Fruit fly (Drosophila melanogaster) whole organism, pupa: ENCODE results near the gene Saf-B.

Source experiments
- CG10348 ChIP-seq: fragments of 200-800 bp; sonication (Bioruptor generic); IDR thresholded peaks from 2 replicates; pipeline ENCODE4 v1.3.6; 2022; ENCODE audit warnings: missing biosample characterization, missing genetic modification characterization
- CG12605 ChIP-seq: fragments of 200-800 bp; sonication (Bioruptor generic); IDR thresholded peaks from 2 replicates; pipeline ENCODE4 v1.3.6; 2022; ENCODE audit warnings: missing biosample characterization, missing genetic modification characterization
- CG13204 ChIP-seq: fragments of 200-800 bp; sonication (Bioruptor generic); optimal IDR thresholded peaks from 2 replicates; lab custom pipeline; 2018; ENCODE audit warnings: missing biosample characterization, mild to moderate bottlenecking, missing genetic modification characterization, moderate library complexity
- CG14655 ChIP-seq: fragments of 200-800 bp; sonication (Bioruptor generic); optimal IDR thresholded peaks from 3 replicates; lab custom pipeline; 2017; ENCODE audit warnings: mild to moderate bottlenecking, missing biosample characterization, missing genetic modification reagents, missing genetic modification characterization
- CG15710 ChIP-seq: fragments of 200-800 bp; sonication (Bioruptor generic); optimal IDR thresholded peaks from 2 replicates; lab custom pipeline; 2018; ENCODE audit warnings: missing biosample characterization, mild to moderate bottlenecking, missing genetic modification characterization, moderate library complexity
- CG17806 ChIP-seq: fragments of 200-800 bp; sonication (Bioruptor generic); optimal IDR thresholded peaks from 2 replicates; lab custom pipeline; 2018; ENCODE audit warnings: missing biosample characterization, mild to moderate bottlenecking, missing genetic modification characterization, moderate library complexity
- CG32121 ChIP-seq: fragments of 200-800 bp; sonication (Bioruptor generic); IDR thresholded peaks from 2 replicates; pipeline ENCODE4 v1.3.6; 2022; ENCODE audit warnings: missing biosample characterization, missing genetic modification characterization
- CG34367 ChIP-seq: fragments of 200-800 bp; sonication (Bioruptor generic); optimal IDR thresholded peaks from 2 replicates; lab custom pipeline; 2018; ENCODE audit warnings: missing biosample characterization, mild to moderate bottlenecking, missing genetic modification characterization
- CG4496 ChIP-seq: fragments of 200-800 bp; sonication (Bioruptor generic); IDR thresholded peaks from 3 replicates; pipeline ENCODE4 v1.3.6; 2022; ENCODE audit warnings: missing biosample characterization, missing genetic modification characterization
- CG8159 ChIP-seq: fragments of 200-800 bp; sonication (Bioruptor generic); optimal IDR thresholded peaks from 3 replicates; lab custom pipeline; 2018; ENCODE audit warnings: missing biosample characterization, mild to moderate bottlenecking, missing genetic modification characterization, moderate library complexity
- CG8301 ChIP-seq: fragments of 200-800 bp; sonication (Bioruptor generic); optimal IDR thresholded peaks from 2 replicates; lab custom pipeline; 2018; ENCODE audit warnings: missing biosample characterization, mild to moderate bottlenecking, missing genetic modification characterization
- CG9948 ChIP-seq: fragments of 200-800 bp; sonication (Bioruptor generic); optimal IDR thresholded peaks from 2 replicates; lab custom pipeline; 2018; ENCODE audit warnings: missing biosample characterization, mild to moderate bottlenecking, missing genetic modification characterization, moderate library complexity
- D1 ChIP-seq: fragments of 200-800 bp; sonication (Bioruptor generic); optimal IDR thresholded peaks from 2 replicates; lab custom pipeline; 2018; ENCODE audit warnings: missing biosample characterization, mild to moderate bottlenecking, missing genetic modification characterization, moderate library complexity
- EcR ChIP-seq: fragments of 200-800 bp; sonication (Bioruptor generic); optimal IDR thresholded peaks from 3 replicates; lab custom pipeline; 2019; ENCODE audit warnings: missing biosample characterization, missing genetic modification characterization, mild to moderate bottlenecking, moderate library complexity, missing genetic modification reagents
- Ets98B ChIP-seq: fragments of 200-800 bp; sonication (Bioruptor generic); IDR thresholded peaks from 2 replicates; pipeline ENCODE4 v1.3.6; 2022; ENCODE audit warnings: missing biosample characterization, missing genetic modification characterization
- Pif1A ChIP-seq: fragments of 200-800 bp; sonication (Bioruptor generic); optimal IDR thresholded peaks from 3 replicates; lab custom pipeline; 2016; ENCODE audit warnings: missing biosample characterization, missing genetic modification characterization
- Pif1B ChIP-seq: fragments of 200-800 bp; sonication (Bioruptor generic); optimal IDR thresholded peaks from 3 replicates; lab custom pipeline; 2016; ENCODE audit warnings: missing biosample characterization, missing genetic modification characterization
- Snoo ChIP-seq: fragments of 200-800 bp; sonication (Bioruptor generic); optimal IDR thresholded peaks from 3 replicates; lab custom pipeline; 2017; ENCODE audit warnings: missing biosample characterization, mild to moderate bottlenecking, missing genetic modification characterization, inconsistent platforms
- fd96Ca ChIP-seq: fragments of 200-800 bp; sonication (Bioruptor generic); IDR thresholded peaks from 3 replicates; pipeline ENCODE4 v1.3.6; 2022; ENCODE audit warnings: missing biosample characterization, missing genetic modification characterization
- gl ChIP-seq: fragments of 200-800 bp; sonication (Bioruptor generic); optimal IDR thresholded peaks from 2 replicates; lab custom pipeline; 2018; ENCODE audit warnings: missing biosample characterization, mild to moderate bottlenecking, missing genetic modification characterization
- rn ChIP-seq: fragments of 200-800 bp; sonication (Bioruptor generic); IDR thresholded peaks from 2 replicates; pipeline ENCODE4 v1.3.6; 2022; ENCODE audit warnings: missing biosample characterization, missing genetic modification characterization

Saf-B gene

dm6 chr3R:24860316-24860826 is 43.1 kb downstream of the Saf-B start, which contains the start of gene CG13639:
CG13639 (minus strand) TSS chr3R:24860366.
- no peak for TF ChIP-seq CG13204 (GFP tag; lab: Kevin White, UChicago)
- TF ChIP-seq EcR (GFP tag; lab: Kevin White, UChicago) = peak; percentile 87
- no peak for TF ChIP-seq Pif1A
- TF ChIP-seq CG34367 (tag; lab: Kevin White, UChicago) = peak; percentile 27
- TF ChIP-seq CG10348 (GFP tag; lab: Robert Waterston, UW) = no peak

dm6 chr3R:24862065-24862464 is 44.8 kb downstream of the Saf-B start, which contains the start of gene CG13640:
CG13640 (minus strand) TSS chr3R:24862165.
- TF ChIP-seq Snoo (tag; lab: Kevin White, UChicago) (no peak), gl (tag; lab: Kevin White, UChicago) (no peak), CG13204 (GFP tag; lab: Kevin White, UChicago) (no peak), D1 (no peak), CG17806 (tag; lab: Kevin White, UChicago) (no peak), CG32121 (no peak), CG34367 (tag; lab: Kevin White, UChicago) (no peak), fd96Ca (GFP tag; lab: Robert Waterston, UW) (no peak), CG8301 (no peak), Ets98B (GFP tag; lab: Robert Waterston, UW) (no peak)

dm6 chr3R:24862574-24863089 is 45.4 kb downstream of the Saf-B start, which contains the start of gene CG7016:
CG7016 (plus strand) TSS chr3R:24862931.
- TF ChIP-seq Pif1B (no peak), CG14655 (GFP tag; lab: Kevin White, UChicago) (no peak), CG9948 (no peak), CG13204 (GFP tag; lab: Kevin White, UChicago) (no peak), CG34367 (tag; lab: Kevin White, UChicago) (no peak), Snoo (tag; lab: Kevin White, UChicago) (no peak), CG10348 (GFP tag; lab: Robert Waterston, UW) (no peak)

- TF ChIP-seq Pif1A (no peak), CG14655 (GFP tag; lab: Kevin White, UChicago) (no peak), D1 (no peak), CG13204 (GFP tag; lab: Kevin White, UChicago) (no peak), Ets98B (GFP tag; lab: Robert Waterston, UW) (no peak), CG34367 (tag; lab: Kevin White, UChicago) (no peak), gl (tag; lab: Kevin White, UChicago) (no peak), CG32121 (no peak), CG12605 (GFP tag; lab: Robert Waterston, UW) (no peak), CG17806 (tag; lab: Kevin White, UChicago) (no peak), CG15710 (tag; lab: Kevin White, UChicago) (no peak), CG9948 (no peak), fd96Ca (GFP tag; lab: Robert Waterston, UW) (no peak), CG10348 (GFP tag; lab: Robert Waterston, UW) (no peak), CG8159 (tag; lab: Kevin White, UChicago) (no peak), Snoo (tag; lab: Kevin White, UChicago) (no peak), CG8301 (no peak), CG4496 (GFP tag; lab: Robert Waterston, UW) (no peak)
Measured at dm6 chr3R:24863894-24864293, 46.6 kb downstream of the Saf-B start.

dm6 chr3R:24864719-24865400 is 47.6 kb downstream of the Saf-B start, which contains the start of the genes Srg1 and Elal:
Srg1 (minus strand) TSS chr3R:24864732.
Elal (plus strand) TSS chr3R:24865350.
- no peak for TF ChIP-seq Pif1B
- TF ChIP-seq Ets98B (GFP tag; lab: Robert Waterston, UW) = no peak
- TF ChIP-seq CG8159 (tag; lab: Kevin White, UChicago) = peak; percentile 21
- TF ChIP-seq CG17806 (tag; lab: Kevin White, UChicago) = peak; percentile 13
- no peak for TF ChIP-seq Pif1A
- peak; percentile 29 for TF ChIP-seq CG9948
- TF ChIP-seq CG13204 (GFP tag; lab: Kevin White, UChicago) = no peak
- 0 out of 3 replicates have a peak, but pooled peaks have one; percentile 33 for TF ChIP-seq CG4496 (GFP tag; lab: Robert Waterston, UW)
- peak; percentile 4 for TF ChIP-seq CG15710 (tag; lab: Kevin White, UChicago)

dm6 chr3R:24866976-24867375 is 49.7 kb downstream of the Saf-B start:
- TF ChIP-seq CG12605 (GFP tag; lab: Robert Waterston, UW) (no peak), CG10348 (GFP tag; lab: Robert Waterston, UW) (no peak), CG34367 (tag; lab: Kevin White, UChicago) (no peak), CG32121 (no peak)

dm6 chr3R:24867956-24868355 is 50.7 kb downstream of the Saf-B start:
- no peak for TF ChIP-seq gl (tag; lab: Kevin White, UChicago)
- TF ChIP-seq CG9948 = no peak
- TF ChIP-seq CG8159 (tag; lab: Kevin White, UChicago) = no peak
- no peak for TF ChIP-seq D1
- no peak for TF ChIP-seq CG14655 (GFP tag; lab: Kevin White, UChicago)
- TF ChIP-seq CG4496 (GFP tag; lab: Robert Waterston, UW) = no peak
- TF ChIP-seq fd96Ca (GFP tag; lab: Robert Waterston, UW) = no peak
- TF ChIP-seq Pif1A = no peak
- no peak for TF ChIP-seq CG15710 (tag; lab: Kevin White, UChicago)
- no peak for TF ChIP-seq CG12605 (GFP tag; lab: Robert Waterston, UW)
- TF ChIP-seq CG13204 (GFP tag; lab: Kevin White, UChicago) = no peak
- TF ChIP-seq CG17806 (tag; lab: Kevin White, UChicago) = no peak
- TF ChIP-seq rn = no peak
- TF ChIP-seq Snoo (tag; lab: Kevin White, UChicago) = no peak
- no peak for TF ChIP-seq Pif1B
